Worm (Caenorhabditis elegans) whole organism, young adult: ENCODE results near the gene Y82E9BR.10.

Experiments used
- B0035.1 ChIP-seq: sonication (generic microtip); optimal IDR thresholded peaks from 2 replicates; lab custom pipeline; 2016; ENCODE audit warnings: missing genetic modification characterization, mild to moderate bottlenecking, missing compliant biosample characterization, missing genotype, missing genetic modification reagents
- D2030.7 ChIP-seq: fragments of 200-800 bp; sonication (Bioruptor generic); IDR thresholded peaks from 2 replicates; pipeline ENCODE4 v1.3.6; 2022; ENCODE audit warnings: missing genetic modification reagents, missing genetic modification characterization, missing compliant biosample characterization
- F23B12.7 ChIP-seq: sonication (generic microtip); optimal IDR thresholded peaks from 2 replicates; lab custom pipeline; 2017; ENCODE audit warnings: missing genetic modification characterization, mild to moderate bottlenecking, missing compliant biosample characterization, antibody characterized with exemption, moderate library complexity; ENCODE audit not compliant: insufficient read depth
- K11D2.4 ChIP-seq: fragments of 200-800 bp; sonication (Bioruptor generic); IDR thresholded peaks from 2 replicates; pipeline ENCODE4 v1.3.6; 2022; ENCODE audit warnings: missing genetic modification reagents, missing genetic modification characterization, missing compliant biosample characterization
- T26A5.8 ChIP-seq: sonication (generic microtip); optimal IDR thresholded peaks from 2 replicates; lab custom pipeline; 2016; ENCODE audit warnings: missing genetic modification characterization, missing compliant biosample characterization
- Y53F4B.3 ChIP-seq: fragments of 200-800 bp; sonication (Bioruptor generic); IDR thresholded peaks from 2 replicates; pipeline ENCODE4 v1.3.6; 2022; ENCODE audit warnings: missing genetic modification reagents, missing genetic modification characterization, missing compliant biosample characterization
- Y53G8AR.9 ChIP-seq: fragments of 200-800 bp; sonication (Bioruptor generic); conservative IDR thresholded peaks from 2 replicates; pipeline ENCODE4 v1.3.6; 2022; ENCODE audit warnings: missing genetic modification reagents, missing genetic modification characterization, missing compliant biosample characterization
- Y67H2A.10 ChIP-seq: fragments of 200-800 bp; sonication (Bioruptor generic); conservative IDR thresholded peaks from 2 replicates; pipeline ENCODE4 v1.3.6; 2022; ENCODE audit warnings: missing genetic modification reagents, missing genetic modification characterization, missing compliant biosample characterization
- athp-1 ChIP-seq: sonication (generic microtip); optimal IDR thresholded peaks from 2 replicates; lab custom pipeline; 2017; ENCODE audit warnings: mild to moderate bottlenecking, missing genetic modification characterization, missing compliant biosample characterization
- attf-3 ChIP-seq: fragments of 200-800 bp; sonication (Bioruptor generic); conservative IDR thresholded peaks from 2 replicates; pipeline ENCODE4 v1.3.6; 2022; ENCODE audit warnings: missing genetic modification reagents, missing genetic modification characterization, missing compliant biosample characterization
- cebp-2 ChIP-seq: fragments of 200-800 bp; sonication (Bioruptor generic); IDR thresholded peaks from 2 replicates; pipeline ENCODE4 v1.3.6; 2022; ENCODE audit warnings: missing genetic modification characterization, missing compliant biosample characterization
- chd-7 ChIP-seq: sonication (generic microtip); optimal IDR thresholded peaks from 2 replicates; lab custom pipeline; 2016; ENCODE audit warnings: mild to moderate bottlenecking, missing genetic modification characterization, moderate library complexity, missing compliant biosample characterization
- dpff-1 ChIP-seq: sonication (generic microtip); optimal IDR thresholded peaks from 2 replicates; lab custom pipeline; 2017; ENCODE audit warnings: mild to moderate bottlenecking, missing genetic modification characterization, missing compliant biosample characterization
- efl-1 ChIP-seq: fragments of 150-350 bp; optimal IDR thresholded peaks from 2 replicates; lab custom pipeline; 2014; ENCODE audit warnings: missing biosample characterization, missing genetic modification reagents, missing genetic modification characterization
- gei-17 ChIP-seq: fragments of 200-800 bp; sonication (Bioruptor generic); optimal IDR thresholded peaks from 2 replicates; lab custom pipeline; 2018; ENCODE audit warnings: mild to moderate bottlenecking, missing genetic modification characterization, missing compliant biosample characterization
- hrde-1 ChIP-seq: sonication (generic microtip); optimal IDR thresholded peaks from 2 replicates; lab custom pipeline; 2016; ENCODE audit warnings: missing genetic modification characterization, mild to moderate bottlenecking, missing compliant biosample characterization, moderate library complexity, missing genotype, missing genetic modification reagents, borderline replicate concordance
- lag-1 ChIP-seq: fragments of 200-800 bp; sonication (Bioruptor generic); IDR thresholded peaks from 2 replicates; pipeline ENCODE4 v1.3.6; 2022; ENCODE audit warnings: missing genetic modification reagents, missing genetic modification characterization, missing compliant biosample characterization
- let-526 ChIP-seq: fragments of 200-800 bp; sonication (Bioruptor generic); IDR thresholded peaks from 2 replicates; pipeline ENCODE4 v1.3.6; 2022; ENCODE audit warnings: missing genetic modification reagents, missing genetic modification characterization, missing compliant biosample characterization
- let-607 ChIP-seq, 2 experiments: fragments of 200-800 bp in 1 of 2; sonication (Bioruptor generic) in 1 of 2; sonication (generic microtip) in 1 of 2; optimal IDR thresholded peaks; 2 replicates each; lab custom pipeline; 2016 to 2018; ENCODE audit warnings: mild to moderate bottlenecking in 2 of 2, missing compliant biosample characterization in 2 of 2, missing genetic modification characterization in 2 of 2, moderate library complexity in 2 of 2, missing genotype in 1 of 2
- lin-26 ChIP-seq: fragments of 200-800 bp; sonication (Bioruptor generic); IDR thresholded peaks from 2 replicates; pipeline ENCODE4 v1.3.6; 2022; ENCODE audit warnings: missing genetic modification reagents, missing genetic modification characterization, missing compliant biosample characterization
- lin-35 ChIP-seq, 3 experiments: fragments of 150-350 bp in 2 of 3; sonication (generic microtip) in 1 of 3; optimal IDR thresholded peaks; 2 replicates each; lab custom pipeline; 2014 to 2018; ENCODE audit warnings: missing biosample characterization in 3 of 3, missing genetic modification characterization in 3 of 3, missing genetic modification reagents in 3 of 3
- madf-10 ChIP-seq: sonication (generic microtip); optimal IDR thresholded peaks from 2 replicates; lab custom pipeline; 2016; ENCODE audit warnings: mild to moderate bottlenecking, missing genetic modification characterization, missing compliant biosample characterization
- nhr-80 ChIP-seq: sonication (generic microtip); optimal IDR thresholded peaks from 2 replicates; lab custom pipeline; 2016; ENCODE audit warnings: missing genetic modification characterization, missing compliant biosample characterization
- repo-1 ChIP-seq: sonication (generic microtip); optimal IDR thresholded peaks from 2 replicates; lab custom pipeline; 2017; ENCODE audit warnings: mild to moderate bottlenecking, missing genetic modification characterization, missing compliant biosample characterization
- snpc-3.4 ChIP-seq: sonication (generic microtip); optimal IDR thresholded peaks from 2 replicates; lab custom pipeline; 2017; ENCODE audit warnings: missing genetic modification characterization, mild to moderate bottlenecking, missing compliant biosample characterization, antibody characterized with exemption, moderate library complexity, missing genotype, missing genetic modification reagents
- tbp1 ChIP-seq: fragments of 200-800 bp; sonication (Bioruptor generic); optimal IDR thresholded peaks from 2 replicates; lab custom pipeline; 2018; ENCODE audit warnings: mild to moderate bottlenecking, missing genetic modification characterization, missing compliant biosample characterization
- unc-62 ChIP-seq: fragments of 150-350 bp; optimal IDR thresholded peaks from 2 replicates; lab custom pipeline; 2014; ENCODE audit warnings: missing biosample characterization, missing genetic modification reagents, missing genetic modification characterization
- ztf-22 ChIP-seq: fragments of 200-800 bp; sonication (Bioruptor generic); optimal IDR thresholded peaks from 2 replicates; lab custom pipeline; 2018; ENCODE audit warnings: mild to moderate bottlenecking, missing genetic modification characterization, moderate library complexity, missing compliant biosample characterization

Y82E9BR.10 gene

DNA sequence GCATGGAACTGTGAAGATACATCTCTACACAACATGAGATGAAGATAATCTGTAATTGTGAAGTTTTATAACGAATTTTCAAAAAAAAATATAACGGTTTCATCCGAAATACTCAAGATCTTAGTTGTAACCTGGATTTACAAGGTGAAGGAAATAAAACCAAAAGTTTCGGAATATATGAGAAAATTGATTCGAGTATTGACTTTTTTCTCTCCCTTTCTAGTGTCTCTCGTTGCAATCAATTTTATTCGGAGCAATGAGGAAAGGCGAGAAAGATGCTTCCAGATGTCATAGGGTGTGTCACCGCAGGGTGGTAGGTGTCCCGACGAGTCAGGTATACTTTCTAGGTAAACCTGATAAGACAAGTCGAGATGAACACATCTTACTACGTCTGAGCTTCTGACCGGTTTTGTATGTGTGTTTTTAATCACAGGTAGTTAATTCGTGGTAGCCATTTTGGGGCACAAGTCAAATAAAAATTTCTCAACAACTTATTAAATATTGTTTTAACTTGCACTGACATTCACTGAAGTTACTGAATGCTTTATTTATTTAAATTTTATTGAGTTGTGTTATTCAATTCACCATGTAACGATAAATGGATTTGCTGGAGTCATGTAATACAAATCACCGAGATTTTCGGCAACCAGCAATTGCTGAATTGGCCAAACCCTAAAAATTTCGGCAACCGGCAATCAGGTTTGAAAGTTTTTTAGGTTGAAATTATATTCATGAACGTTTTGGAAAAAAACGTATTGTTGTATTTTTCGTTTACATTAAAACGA is 13.1 kb upstream of the Y82E9BR.10 start, which contains the start of gene pals-20:
pals-20 (minus strand) TSS at position 51 of the 785 bp plus-strand sequence.
- TF ChIP-seq lin-35 (GFP tag; optimal IDR thresholded peaks at IDR 0.05; lab: Kevin White, UChicago) (no peak), nhr-80 (peak; percentile 48), let-607 (tag; optimal IDR thresholded peaks at IDR 0.05; lab: Kevin White, UChicago) (no peak), gei-17 (GFP tag; lab: Kevin White, UChicago) (no peak)

DNA sequence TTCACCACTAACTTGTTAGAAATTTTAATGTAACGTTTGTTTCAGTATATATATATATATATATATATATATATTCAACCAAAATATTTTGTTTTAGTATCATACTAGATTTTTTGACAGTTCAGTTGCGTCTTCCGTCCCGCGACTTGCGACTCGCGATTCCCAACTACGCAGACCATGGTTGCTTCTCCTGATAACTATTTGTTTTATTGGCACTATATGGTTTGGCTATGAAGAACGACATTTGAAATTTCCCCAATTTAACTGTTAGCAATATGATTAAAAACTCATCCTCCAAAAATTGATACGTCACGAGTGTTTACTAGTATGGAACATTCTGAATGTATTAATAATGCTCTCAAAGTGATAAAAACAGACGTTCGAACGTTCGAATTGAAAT is 9.3 kb upstream of the Y82E9BR.10 start:
- TF ChIP-seq Y53F4B.3 (GFP tag; lab: Robert Waterston, UW) (no peak), chd-7 (no peak), attf-3 (GFP tag; lab: Robert Waterston, UW) (no peak), D2030.7 (no peak), nhr-80 (peak; percentile 20), snpc-3.4 (tag; lab: Kevin White, UChicago) (no peak), lin-26 (GFP tag; lab: Robert Waterston, UW) (no peak)

DNA sequence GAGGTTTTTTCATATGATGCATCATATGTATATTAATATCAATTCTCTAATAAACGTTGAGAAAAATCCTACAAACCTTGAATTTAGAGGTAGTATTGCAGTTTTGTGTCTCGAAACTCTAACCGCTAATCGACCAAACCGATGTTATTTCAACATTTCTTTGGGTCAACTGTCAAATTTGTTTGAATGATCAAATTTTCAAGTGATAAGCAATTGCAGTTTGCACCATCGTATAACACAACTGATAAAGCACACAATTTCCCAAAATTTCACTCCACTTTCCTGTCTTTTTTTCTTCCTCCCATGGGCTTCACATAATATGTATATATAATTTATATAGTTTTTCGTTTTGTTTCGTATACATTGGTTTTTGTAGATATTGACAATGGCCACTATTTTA is 8.7 kb upstream of the Y82E9BR.10 start, which contains the start of the genes fbxa-138 and Y82E9BR.5:
fbxa-138 (minus strand) TSS at position 161 of the 400 bp plus-strand sequence.
Y82E9BR.5 (plus strand) TSS at position 279 of the 400 bp plus-strand sequence.
- peak; percentile 72 for TF ChIP-seq nhr-80
- TF ChIP-seq tbp1 (GFP tag; lab: Kevin White, UChicago): no peak
- TF ChIP-seq, all 124 proteins: peak for 1

DNA sequence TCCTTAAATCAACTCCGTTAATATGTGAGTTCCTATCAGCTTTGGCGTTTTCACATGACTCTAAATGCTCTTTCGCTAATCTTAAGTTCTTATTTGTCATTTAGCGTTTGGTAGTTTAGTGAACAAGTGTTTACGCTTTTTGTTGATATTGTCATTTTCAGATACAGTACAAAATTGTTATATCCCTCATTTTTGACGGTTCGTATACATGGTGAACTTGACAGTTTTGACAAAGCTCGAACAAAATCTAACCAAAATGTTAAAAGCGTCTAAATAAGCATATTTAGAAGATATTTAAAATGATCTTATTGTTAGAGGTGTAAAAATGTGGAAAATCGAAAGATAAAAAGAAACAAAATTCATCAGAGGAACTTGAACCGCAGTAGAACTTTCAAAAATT is 8.1 kb upstream of the Y82E9BR.10 start:
- TF ChIP-seq Y53G8AR.9 (GFP tag; lab: Robert Waterston, UW) (no peak), lag-1 (GFP tag; lab: Robert Waterston, UW) (no peak), dpff-1 (tag; lab: Kevin White, UChicago) (no peak), athp-1 (tag; lab: Kevin White, UChicago) (no peak), B0035.1 (tag; lab: Kevin White, UChicago) (no peak), unc-62 (no peak), Y67H2A.10 (no peak), K11D2.4 (no peak), madf-10 (tag; lab: Kevin White, UChicago) (no peak), let-526 (GFP tag; lab: Robert Waterston, UW) (no peak), hrde-1 (tag; lab: Kevin White, UChicago) (no peak)

DNA sequence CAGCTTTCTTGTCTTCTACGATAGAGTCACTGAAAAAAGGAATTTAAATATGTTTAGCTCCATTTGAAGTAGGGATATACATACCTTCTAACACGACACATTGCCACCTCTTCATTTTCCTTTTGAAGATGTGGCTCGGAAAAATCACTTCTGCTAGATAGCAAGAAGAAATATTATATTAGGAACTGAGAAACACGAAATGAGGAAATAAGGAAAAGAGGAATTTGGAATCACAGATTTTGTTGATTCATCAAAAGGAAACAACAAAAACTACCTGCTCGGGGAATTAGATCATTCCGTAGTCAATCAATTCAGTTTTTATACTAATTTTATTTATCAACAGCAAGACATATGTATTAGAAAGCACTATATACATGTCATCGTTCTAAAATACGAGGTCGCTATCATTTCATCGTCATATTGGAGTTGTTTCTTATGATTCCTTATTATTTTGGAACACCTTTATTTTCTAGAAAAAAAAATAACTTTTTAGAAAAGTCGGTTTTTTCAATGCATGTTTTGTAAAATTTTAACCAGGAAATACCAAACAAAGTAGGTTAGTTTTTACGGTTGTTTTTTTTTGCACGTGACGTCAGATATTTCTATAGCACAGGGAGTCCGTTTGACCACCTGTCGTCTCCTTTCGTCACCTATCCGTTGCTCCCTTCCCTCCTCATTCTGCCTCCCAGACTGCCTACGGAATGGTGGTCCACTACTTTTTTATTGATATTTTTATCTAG is 5.3 kb upstream of the Y82E9BR.10 start, which contains the start of the genes pals-21 and Y82E9BR.6:
pals-21 (minus strand) TSS at position 101 of the 740 bp plus-strand sequence.
Y82E9BR.6 (plus strand) TSS at position 690 of the 740 bp plus-strand sequence.
- TF ChIP-seq cebp-2 (GFP tag; lab: Robert Waterston, UW) (0 out of 2 replicates have a peak, but pooled peaks have one; percentile 8), ztf-22 (GFP tag; lab: Kevin White, UChicago) (no peak), T26A5.8 (no peak), F23B12.7 (tag; lab: Kevin White, UChicago) (no peak), efl-1 (GFP tag; lab: Kevin White, UChicago) (no peak), repo-1 (no peak)
